Worm (Caenorhabditis elegans): ENCODE results near the gene fbxa-185.

Gene fbxa-185

DNA sequence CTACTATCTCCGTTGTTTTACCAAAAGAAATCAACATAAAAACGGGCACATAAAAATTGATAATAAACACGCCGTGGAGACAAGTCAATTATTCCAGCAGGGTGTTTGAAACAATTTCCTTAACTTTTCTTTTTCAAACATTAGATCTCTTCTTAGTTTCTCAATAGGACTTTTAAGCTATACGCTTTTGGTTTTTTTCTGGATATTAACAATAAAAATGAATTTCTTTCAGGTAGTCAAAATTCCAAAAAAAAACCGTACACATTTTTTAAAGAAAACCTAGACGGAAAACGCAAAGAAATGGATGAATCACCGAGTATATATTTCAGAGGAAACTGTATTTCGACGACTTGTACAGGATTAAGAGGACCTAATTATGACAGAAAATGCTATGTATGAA, at the start of gene fbxa-185:
Gene fbxa-185 (plus strand): TSS at position 301 of the 400 bp plus-strand sequence.
- TF ChIP-seq med-1 (GFP tag; optimal IDR thresholded peaks at IDR 0.05; ENCODE audit: insufficient read depth) (no peak), tab-1 (GFP tag; IDR thresholded peaks at IDR 0.05) (no peak), klf-2 (GFP tag; conservative IDR thresholded peaks at IDR 0.05) (no peak), T22C8.4 (GFP tag; IDR thresholded peaks at IDR 0.05) (no peak), ztf-29 (GFP tag; IDR thresholded peaks at IDR 0.05) (no peak), cog-1 (tag; optimal IDR thresholded peaks at IDR 0.05) (no peak), ref-1 (GFP tag; conservative IDR thresholded peaks at IDR 0.05) (no peak), ztf-23 (GFP tag; IDR thresholded peaks at IDR 0.05) (no peak), flt-1 (GFP tag; IDR thresholded peaks at IDR 0.05) (no peak)

- no peak for TF ChIP-seq ref-1 (GFP tag; conservative IDR thresholded peaks at IDR 0.05)
- no peak for TF ChIP-seq ztf-23 (GFP tag; IDR thresholded peaks at IDR 0.05)
- no peak for TF ChIP-seq flt-1 (GFP tag; IDR thresholded peaks at IDR 0.05)
- no peak for TF ChIP-seq T22C8.4 (GFP tag; IDR thresholded peaks at IDR 0.05)
- TF ChIP-seq klf-2 (GFP tag; conservative IDR thresholded peaks at IDR 0.05): no peak
- no peak for TF ChIP-seq cog-1 (tag; optimal IDR thresholded peaks at IDR 0.05)
- TF ChIP-seq ztf-29 (GFP tag; IDR thresholded peaks at IDR 0.05): no peak
- no peak for TF ChIP-seq med-1 (GFP tag; optimal IDR thresholded peaks at IDR 0.05; ENCODE audit: insufficient read depth)
- no peak for TF ChIP-seq tab-1 (GFP tag; IDR thresholded peaks at IDR 0.05)
These were observed 47.3 kb upstream of the fbxa-185 start for ce11 chrV:17284159-17284558.

DNA sequence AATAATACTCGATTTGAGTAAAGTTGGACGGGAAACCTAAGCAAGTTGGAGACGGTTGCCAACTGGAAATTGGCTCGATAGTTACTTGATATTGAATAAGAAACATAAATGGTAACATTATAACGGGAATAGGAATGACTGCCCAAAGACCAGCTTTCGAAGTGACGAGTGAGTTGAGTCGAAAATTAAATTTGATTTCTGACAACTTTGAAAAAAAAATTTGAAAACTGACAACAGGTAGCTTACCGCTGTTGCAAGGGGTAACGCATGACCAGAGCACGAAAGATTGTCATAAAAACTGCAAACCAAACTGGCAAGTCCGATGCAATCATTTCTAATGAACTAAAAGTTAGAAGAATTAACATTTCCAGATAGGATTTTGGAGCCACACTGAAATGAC, 38.7 kb upstream of the fbxa-185 start:
- no peak for TF ChIP-seq tab-1 (GFP tag; IDR thresholded peaks at IDR 0.05)
- TF ChIP-seq flt-1 (GFP tag; IDR thresholded peaks at IDR 0.05): no peak
- no peak for TF ChIP-seq cog-1 (tag; optimal IDR thresholded peaks at IDR 0.05)
- no peak for TF ChIP-seq klf-2 (GFP tag; conservative IDR thresholded peaks at IDR 0.05)
- no peak for TF ChIP-seq ref-1 (GFP tag; conservative IDR thresholded peaks at IDR 0.05)
- TF ChIP-seq med-1 (GFP tag; optimal IDR thresholded peaks at IDR 0.05; ENCODE audit: insufficient read depth): no peak
- no peak for TF ChIP-seq ztf-23 (GFP tag; IDR thresholded peaks at IDR 0.05)
- TF ChIP-seq T22C8.4 (GFP tag; IDR thresholded peaks at IDR 0.05): no peak
- TF ChIP-seq ztf-29 (GFP tag; IDR thresholded peaks at IDR 0.05): no peak

ce11 chrV:17296443-17296842, 35.0 kb upstream of the fbxa-185 start:
- TF ChIP-seq T22C8.4 (GFP tag; IDR thresholded peaks at IDR 0.05) (no peak), ztf-29 (GFP tag; IDR thresholded peaks at IDR 0.05) (no peak), ref-1 (GFP tag; conservative IDR thresholded peaks at IDR 0.05) (no peak), flt-1 (GFP tag; IDR thresholded peaks at IDR 0.05) (no peak), tab-1 (GFP tag; IDR thresholded peaks at IDR 0.05) (no peak), ztf-23 (GFP tag; IDR thresholded peaks at IDR 0.05) (no peak), cog-1 (tag; optimal IDR thresholded peaks at IDR 0.05) (no peak), klf-2 (GFP tag; conservative IDR thresholded peaks at IDR 0.05) (no peak), med-1 (GFP tag; optimal IDR thresholded peaks at IDR 0.05; ENCODE audit: insufficient read depth) (no peak)

DNA sequence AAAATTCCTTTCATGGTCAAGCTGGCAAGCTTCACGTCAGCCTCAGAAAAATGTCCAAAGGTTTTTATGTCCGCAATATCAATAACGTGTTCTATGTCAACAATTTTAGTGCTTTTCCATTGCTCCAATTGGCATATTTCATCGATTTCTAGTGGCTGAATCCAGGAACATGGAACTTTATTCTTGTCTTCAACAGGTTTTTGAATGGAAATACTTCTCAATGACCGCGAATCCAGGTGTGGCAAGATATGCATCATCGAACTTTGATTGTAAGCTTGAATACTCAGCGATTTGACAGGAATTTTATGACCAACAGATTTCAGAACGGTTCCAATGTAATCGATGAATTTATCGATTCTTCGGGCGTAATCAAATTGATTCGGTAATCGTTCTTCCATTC, 32.8 kb upstream of the fbxa-185 start:
- TF ChIP-seq ztf-23 (GFP tag; IDR thresholded peaks at IDR 0.05) (no peak), med-1 (GFP tag; optimal IDR thresholded peaks at IDR 0.05; ENCODE audit: insufficient read depth) (no peak), ztf-29 (GFP tag; IDR thresholded peaks at IDR 0.05) (no peak), T22C8.4 (GFP tag; IDR thresholded peaks at IDR 0.05) (no peak), klf-2 (GFP tag; conservative IDR thresholded peaks at IDR 0.05) (no peak), flt-1 (GFP tag; IDR thresholded peaks at IDR 0.05) (no peak), ref-1 (GFP tag; conservative IDR thresholded peaks at IDR 0.05) (no peak), tab-1 (GFP tag; IDR thresholded peaks at IDR 0.05) (no peak), cog-1 (tag; optimal IDR thresholded peaks at IDR 0.05) (no peak)

DNA sequence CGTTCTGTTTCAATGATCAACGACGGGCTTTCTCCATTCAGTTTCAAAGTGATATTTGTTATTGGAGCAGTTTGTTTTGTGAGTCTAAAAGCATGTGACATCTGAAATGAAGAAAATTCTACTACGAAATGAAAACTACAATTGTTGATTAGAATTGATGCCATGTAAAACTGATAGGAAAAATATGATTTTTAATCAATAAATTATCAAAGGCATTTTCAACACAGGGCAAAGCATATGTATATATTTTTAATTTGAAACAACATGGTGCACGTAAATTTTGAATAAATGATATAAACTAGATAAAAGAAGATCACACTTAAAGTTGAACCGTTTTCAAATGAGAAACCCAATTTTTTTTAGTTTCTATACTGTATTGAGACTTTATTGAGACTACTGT, 30.1 kb upstream of the fbxa-185 start, which contains the start of gene K10G4.5:
Gene K10G4.5 (minus strand): TSS at position 101 of the 400 bp plus-strand sequence.
- no peak for TF ChIP-seq T22C8.4 (GFP tag; IDR thresholded peaks at IDR 0.05)
- no peak for TF ChIP-seq ref-1 (GFP tag; conservative IDR thresholded peaks at IDR 0.05)
- TF ChIP-seq cog-1 (tag; optimal IDR thresholded peaks at IDR 0.05): no peak
- no peak for TF ChIP-seq flt-1 (GFP tag; IDR thresholded peaks at IDR 0.05)
- TF ChIP-seq ztf-23 (GFP tag; IDR thresholded peaks at IDR 0.05): no peak
- no peak for TF ChIP-seq klf-2 (GFP tag; conservative IDR thresholded peaks at IDR 0.05)

- no peak for TF ChIP-seq cog-1 (tag; optimal IDR thresholded peaks at IDR 0.05)
- TF ChIP-seq klf-2 (GFP tag; conservative IDR thresholded peaks at IDR 0.05): no peak
- no peak for TF ChIP-seq med-1 (GFP tag; optimal IDR thresholded peaks at IDR 0.05; ENCODE audit: insufficient read depth)
- no peak for TF ChIP-seq ztf-23 (GFP tag; IDR thresholded peaks at IDR 0.05)
These were observed 28.7 kb upstream of the fbxa-185 start, which contains the start of gene sri-70 for ce11 chrV:17302754-17303153. Gene sri-70, plus strand, starts transcription at chrV:17303054.

DNA sequence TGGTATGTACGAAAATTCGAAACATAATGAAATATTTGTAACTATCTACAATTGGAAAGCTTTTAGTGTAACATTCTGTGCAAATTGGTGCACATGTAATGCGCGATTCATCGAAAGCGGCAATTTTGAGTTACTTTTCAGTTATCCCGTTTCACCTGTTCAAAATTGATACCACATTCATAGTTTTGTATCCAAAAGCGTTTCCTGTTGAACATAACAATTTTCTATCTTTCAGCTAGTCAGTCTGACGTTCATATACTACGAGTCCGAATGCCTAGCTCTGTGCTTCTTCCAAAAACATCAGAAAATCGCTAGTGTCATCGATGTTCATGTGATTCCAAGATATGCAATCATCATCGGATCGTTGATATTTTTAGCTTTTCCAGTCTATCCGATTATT, 28.0 kb upstream of the fbxa-185 start:
- TF ChIP-seq ztf-23 (GFP tag; IDR thresholded peaks at IDR 0.05): no peak
- TF ChIP-seq klf-2 (GFP tag; conservative IDR thresholded peaks at IDR 0.05): no peak
- TF ChIP-seq T22C8.4 (GFP tag; IDR thresholded peaks at IDR 0.05): no peak

DNA sequence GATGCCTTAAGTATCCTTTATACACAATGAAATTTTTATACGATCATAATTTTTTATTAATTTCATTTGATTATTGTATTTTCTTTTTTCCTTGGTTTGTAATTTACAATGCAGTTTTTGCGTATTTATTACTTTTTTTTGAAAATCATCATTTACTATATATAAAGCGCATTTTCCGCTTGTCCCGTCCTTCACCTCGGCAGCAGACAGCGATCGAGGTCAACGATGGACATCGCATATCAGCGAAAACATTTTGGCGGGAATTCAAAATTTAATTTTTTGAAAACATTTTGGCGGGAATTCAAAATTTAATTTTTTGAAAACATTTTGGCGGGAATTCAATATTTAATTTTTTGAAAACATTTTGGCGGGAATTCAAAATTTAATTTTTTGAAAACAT, 23.5 kb upstream of the fbxa-185 start:
- TF ChIP-seq med-1 (GFP tag; optimal IDR thresholded peaks at IDR 0.05; ENCODE audit: insufficient read depth): no peak
- no peak for TF ChIP-seq tab-1 (GFP tag; IDR thresholded peaks at IDR 0.05)
- no peak for TF ChIP-seq ztf-29 (GFP tag; IDR thresholded peaks at IDR 0.05)
- no peak for TF ChIP-seq klf-2 (GFP tag; conservative IDR thresholded peaks at IDR 0.05)
- no peak for TF ChIP-seq flt-1 (GFP tag; IDR thresholded peaks at IDR 0.05)
- no peak for TF ChIP-seq T22C8.4 (GFP tag; IDR thresholded peaks at IDR 0.05)
- no peak for TF ChIP-seq ref-1 (GFP tag; conservative IDR thresholded peaks at IDR 0.05)
- no peak for TF ChIP-seq cog-1 (tag; optimal IDR thresholded peaks at IDR 0.05)
- TF ChIP-seq ztf-23 (GFP tag; IDR thresholded peaks at IDR 0.05): no peak

DNA sequence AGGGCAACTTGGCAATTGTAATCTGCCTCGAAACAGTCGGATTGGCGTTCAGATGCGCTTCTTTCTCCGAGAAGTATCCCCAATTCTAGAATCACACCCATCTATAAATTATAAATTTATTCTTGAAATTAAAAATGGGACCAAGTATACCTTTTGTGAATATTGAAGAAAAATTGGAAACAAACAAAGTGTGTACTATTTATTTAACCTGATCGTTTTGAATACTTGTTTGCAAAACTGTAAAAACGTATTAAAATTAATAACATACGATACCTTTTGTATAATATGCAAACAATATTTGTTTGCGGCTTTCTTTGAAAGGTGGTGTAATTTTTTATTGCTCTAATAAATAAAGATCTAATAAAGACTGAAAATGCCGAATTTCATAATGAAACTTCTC, 19.1 kb upstream of the fbxa-185 start, which contains the start of gene Y61B8B.3:
Gene Y61B8B.3 (minus strand): TSS at position 101 of the 400 bp plus-strand sequence.
- TF ChIP-seq cog-1 (tag; optimal IDR thresholded peaks at IDR 0.05) (no peak), tab-1 (GFP tag; IDR thresholded peaks at IDR 0.05) (no peak), klf-2 (GFP tag; conservative IDR thresholded peaks at IDR 0.05) (no peak), T22C8.4 (GFP tag; IDR thresholded peaks at IDR 0.05) (no peak), med-1 (GFP tag; optimal IDR thresholded peaks at IDR 0.05; ENCODE audit: insufficient read depth) (no peak), ztf-23 (GFP tag; IDR thresholded peaks at IDR 0.05) (no peak), ztf-29 (GFP tag; IDR thresholded peaks at IDR 0.05) (no peak), ref-1 (GFP tag; conservative IDR thresholded peaks at IDR 0.05) (no peak), flt-1 (GFP tag; IDR thresholded peaks at IDR 0.05) (no peak)

Measured in whole organism, midembryonic.